Worm (Caenorhabditis elegans) whole organism, L4/young adult: Measurements from ENCODE around the gene metl-5.

Source experiments
- W03F9.2 ChIP-seq: fragments of 150-350 bp; optimal IDR thresholded peaks from 2 replicates; lab custom pipeline; 2014; ENCODE audit warnings: missing biosample characterization, missing genetic modification characterization
- dao-5 ChIP-seq: sonication (generic microtip); optimal IDR thresholded peaks from 2 replicates; lab custom pipeline; 2016; ENCODE audit warnings: missing genotype, missing genetic modification characterization, moderate library complexity, missing compliant biosample characterization

ce11 chrIII:4802707-4803106, at the start of gene metl-5:
- TF ChIP-seq dao-5 (tag; lab: Kevin White, UChicago), result no peak
- no peak for TF ChIP-seq W03F9.2
